Worm (Caenorhabditis elegans): ENCODE data around the gene col-88.

col-88 gene

DNA sequence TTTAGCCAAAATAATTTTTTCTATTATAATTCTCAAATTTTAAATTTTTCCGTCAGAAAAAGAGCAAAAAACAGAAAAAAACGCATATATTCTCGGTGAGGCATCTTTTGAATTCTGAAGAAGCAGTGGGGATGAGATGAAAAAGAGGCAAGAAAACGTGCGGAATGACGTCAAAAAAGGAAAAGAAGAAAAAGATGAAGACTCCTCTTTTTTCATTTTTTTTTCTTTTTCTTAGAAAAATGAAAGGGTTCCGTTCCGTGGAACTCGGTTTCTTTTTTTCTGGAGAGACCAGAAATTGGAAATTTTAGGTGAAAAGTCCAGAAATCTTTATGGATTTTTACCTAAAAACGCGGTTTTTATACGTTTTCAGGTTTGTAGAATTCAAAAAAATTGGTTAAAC, 10.5 kb upstream of the col-88 start:
- no peak for TF ChIP-seq scrt-1 (GFP tag; IDR thresholded peaks at IDR 0.05)
- no peak for TF ChIP-seq aly-1 (tag; optimal IDR thresholded peaks at IDR 0.05)
- TF ChIP-seq ceh-13 (GFP tag; optimal IDR thresholded peaks at IDR 0.05) = no peak

DNA sequence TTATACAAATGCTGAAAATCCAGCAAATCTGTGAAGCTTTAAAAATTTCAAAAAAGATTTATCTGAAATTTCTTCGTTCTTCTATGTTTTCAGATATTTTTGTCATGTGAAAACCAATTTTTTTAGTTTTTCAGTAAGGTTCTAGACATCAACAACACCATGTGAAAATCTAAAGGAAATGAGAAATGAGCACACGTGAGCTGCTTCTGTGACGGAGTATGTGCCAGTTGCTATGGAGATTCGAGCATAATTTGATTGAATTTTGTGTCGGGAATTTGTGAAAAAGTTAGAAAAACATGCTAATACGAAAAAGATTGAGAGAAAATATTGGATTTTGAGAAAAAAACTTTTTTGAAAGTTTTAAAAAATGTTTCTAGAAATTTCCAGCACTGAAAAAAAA, 9.3 kb upstream of the col-88 start:
- no peak for TF ChIP-seq hmbx-1 (tag; optimal IDR thresholded peaks at IDR 0.05)
- no peak for TF ChIP-seq ceh-36 (tag; optimal IDR thresholded peaks at IDR 0.05)
- TF ChIP-seq aly-1 (tag; optimal IDR thresholded peaks at IDR 0.05) = no peak
- TF ChIP-seq B0310.2 (tag; optimal IDR thresholded peaks at IDR 0.05) = no peak
- no peak for TF ChIP-seq tbx-11 (GFP tag; IDR thresholded peaks at IDR 0.05)
- TF ChIP-seq tbx-37 (GFP tag; conservative IDR thresholded peaks at IDR 0.05) = no peak
- TF ChIP-seq ceh-13 (GFP tag; optimal IDR thresholded peaks at IDR 0.05) = no peak
- no peak for TF ChIP-seq ama-1 (optimal IDR thresholded peaks at IDR 0.05)
- no peak for TF ChIP-seq tra-4 (tag; optimal IDR thresholded peaks at IDR 0.05)
- no peak for TF ChIP-seq ets-7 (tag; optimal IDR thresholded peaks at IDR 0.05)
- TF ChIP-seq flt-1 (GFP tag; IDR thresholded peaks at IDR 0.05) = no peak
- no peak for TF ChIP-seq pes-1 (GFP tag; IDR thresholded peaks at IDR 0.05)

ce11 chrIII:33257-33656, 7.6 kb upstream of the col-88 start:
- no peak for TF ChIP-seq pes-1 (GFP tag; IDR thresholded peaks at IDR 0.05)
- TF ChIP-seq ets-7 (tag; optimal IDR thresholded peaks at IDR 0.05) = no peak
- no peak for TF ChIP-seq tbx-37 (GFP tag; conservative IDR thresholded peaks at IDR 0.05)
- TF ChIP-seq scrt-1 (GFP tag; IDR thresholded peaks at IDR 0.05) = no peak
- TF ChIP-seq ceh-13 (GFP tag; optimal IDR thresholded peaks at IDR 0.05) = no peak
- TF ChIP-seq flt-1 (GFP tag; IDR thresholded peaks at IDR 0.05) = no peak
- no peak for TF ChIP-seq sea-1 (GFP tag; conservative IDR thresholded peaks at IDR 0.05)
- no peak for TF ChIP-seq F13C5.2 (tag; optimal IDR thresholded peaks at IDR 0.05)
- TF ChIP-seq hmbx-1 (tag; optimal IDR thresholded peaks at IDR 0.05) = no peak
- no peak for TF ChIP-seq tra-4 (tag; optimal IDR thresholded peaks at IDR 0.05)
- no peak for TF ChIP-seq ceh-36 (tag; optimal IDR thresholded peaks at IDR 0.05)
- TF ChIP-seq aly-1 (tag; optimal IDR thresholded peaks at IDR 0.05) = no peak
- TF ChIP-seq B0310.2 (tag; optimal IDR thresholded peaks at IDR 0.05) = no peak
- TF ChIP-seq ama-1 (optimal IDR thresholded peaks at IDR 0.05) = no peak
- TF ChIP-seq tbx-11 (GFP tag; IDR thresholded peaks at IDR 0.05) = no peak
- no peak for TF ChIP-seq hnd-1 (tag; optimal IDR thresholded peaks at IDR 0.05)
- TF ChIP-seq hmg-4 (GFP tag; optimal IDR thresholded peaks at IDR 0.05) = no peak

DNA sequence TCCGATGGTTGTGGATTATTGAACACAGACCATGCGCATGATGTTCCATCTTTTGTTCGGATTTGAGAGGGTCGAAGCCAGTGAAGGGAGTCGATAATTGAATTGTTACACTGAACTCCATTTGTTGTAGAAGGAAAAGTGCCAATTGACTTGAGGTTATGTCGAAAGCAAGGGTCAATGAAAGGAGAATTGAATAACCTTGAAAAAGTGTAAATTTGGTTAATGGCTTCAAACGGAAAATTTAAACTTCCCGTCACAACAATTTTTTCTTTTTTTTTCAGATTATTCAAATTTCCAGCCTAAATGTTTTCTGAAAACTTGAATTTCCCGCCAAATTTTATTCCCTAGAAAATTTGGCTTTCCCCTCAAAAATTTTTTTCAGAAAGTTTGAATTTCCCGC, 2.7 kb upstream of the col-88 start, which contains the start of gene clp-10:
TSS of gene clp-10 (minus strand) at position 101 of the 400 bp plus-strand sequence.
- no peak for TF ChIP-seq hnd-1 (tag; optimal IDR thresholded peaks at IDR 0.05)
- no peak for TF ChIP-seq ceh-36 (tag; optimal IDR thresholded peaks at IDR 0.05)
- TF ChIP-seq B0310.2 (tag; optimal IDR thresholded peaks at IDR 0.05) = no peak
- no peak for TF ChIP-seq sea-1 (GFP tag; conservative IDR thresholded peaks at IDR 0.05)
- no peak for TF ChIP-seq tbx-37 (GFP tag; conservative IDR thresholded peaks at IDR 0.05)
- no peak for TF ChIP-seq aly-1 (tag; optimal IDR thresholded peaks at IDR 0.05)
- no peak for TF ChIP-seq pes-1 (GFP tag; IDR thresholded peaks at IDR 0.05)
- TF ChIP-seq scrt-1 (GFP tag; IDR thresholded peaks at IDR 0.05) = no peak

- no peak for TF ChIP-seq scrt-1 (GFP tag; IDR thresholded peaks at IDR 0.05)
- no peak for TF ChIP-seq ceh-36 (tag; optimal IDR thresholded peaks at IDR 0.05)
- no peak for TF ChIP-seq hnd-1 (tag; optimal IDR thresholded peaks at IDR 0.05)
These were observed 1.3 kb upstream of the col-88 start for ce11 chrIII:39516-39915.

DNA sequence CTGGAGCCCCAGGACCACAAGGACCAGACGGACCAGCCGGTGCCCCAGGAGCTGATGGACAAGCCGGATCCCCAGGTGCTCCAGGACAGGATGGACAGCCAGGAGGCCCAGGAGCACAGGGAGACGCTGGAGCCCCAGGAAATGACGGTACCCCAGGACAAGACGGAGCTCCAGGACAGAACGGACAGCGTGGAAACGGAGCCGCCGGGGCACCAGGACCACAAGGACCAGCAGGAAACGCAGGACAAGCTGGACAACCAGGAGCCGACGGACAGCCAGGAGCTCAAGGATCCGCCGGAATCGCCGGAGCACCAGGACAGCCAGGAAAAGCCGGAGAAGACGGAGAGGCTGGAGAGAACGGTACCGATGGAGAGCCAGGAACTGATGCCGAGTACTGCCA, 621 bp downstream of the col-88 start:
- TF ChIP-seq hnd-1 (tag; optimal IDR thresholded peaks at IDR 0.05) (no peak), hmg-4 (GFP tag; optimal IDR thresholded peaks at IDR 0.05) (peak; percentile 4)

DNA sequence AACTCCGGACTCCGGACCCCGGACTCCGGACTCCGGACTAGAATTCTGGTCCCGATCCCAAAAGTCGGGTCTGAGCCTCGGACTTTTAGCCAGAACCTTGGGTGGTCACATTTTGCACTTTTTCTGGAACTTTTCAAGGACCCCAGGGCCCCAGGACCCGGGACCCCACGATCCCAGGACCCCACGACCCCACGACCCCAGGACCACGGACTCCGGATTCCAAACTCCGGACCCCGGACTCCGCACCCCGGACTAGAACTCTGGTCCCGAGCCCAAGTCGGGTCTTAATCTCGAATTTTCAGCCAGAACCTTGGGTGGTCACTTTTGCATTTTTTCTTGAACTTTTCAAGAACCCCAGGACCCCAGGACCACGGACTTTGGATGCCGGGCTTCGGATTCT, 1.9 kb downstream of the col-88 start:
- TF ChIP-seq tbx-37 (GFP tag; conservative IDR thresholded peaks at IDR 0.05) = no peak
- no peak for TF ChIP-seq hmbx-1 (tag; optimal IDR thresholded peaks at IDR 0.05)
- TF ChIP-seq F13C5.2 (tag; optimal IDR thresholded peaks at IDR 0.05) = no peak
- TF ChIP-seq ceh-36 (tag; optimal IDR thresholded peaks at IDR 0.05) = no peak
- TF ChIP-seq scrt-1 (GFP tag; IDR thresholded peaks at IDR 0.05) = no peak

- no peak for TF ChIP-seq hmg-4 (GFP tag; optimal IDR thresholded peaks at IDR 0.05)
- TF ChIP-seq F13C5.2 (tag; optimal IDR thresholded peaks at IDR 0.05) = no peak
- TF ChIP-seq tra-4 (tag; optimal IDR thresholded peaks at IDR 0.05) = no peak
- no peak for TF ChIP-seq flt-1 (GFP tag; IDR thresholded peaks at IDR 0.05)
- TF ChIP-seq pes-1 (GFP tag; IDR thresholded peaks at IDR 0.05) = no peak
- TF ChIP-seq B0310.2 (tag; optimal IDR thresholded peaks at IDR 0.05) = no peak
- no peak for TF ChIP-seq ets-7 (tag; optimal IDR thresholded peaks at IDR 0.05)
- no peak for TF ChIP-seq ama-1 (optimal IDR thresholded peaks at IDR 0.05)
- TF ChIP-seq hmbx-1 (tag; optimal IDR thresholded peaks at IDR 0.05) = no peak
- TF ChIP-seq ceh-36 (tag; optimal IDR thresholded peaks at IDR 0.05) = no peak
- no peak for TF ChIP-seq sea-1 (GFP tag; conservative IDR thresholded peaks at IDR 0.05)
- no peak for TF ChIP-seq scrt-1 (GFP tag; IDR thresholded peaks at IDR 0.05)
- no peak for TF ChIP-seq ceh-13 (GFP tag; optimal IDR thresholded peaks at IDR 0.05)
- no peak for TF ChIP-seq tbx-37 (GFP tag; conservative IDR thresholded peaks at IDR 0.05)
- no peak for TF ChIP-seq tbx-11 (GFP tag; IDR thresholded peaks at IDR 0.05)
- TF ChIP-seq aly-1 (tag; optimal IDR thresholded peaks at IDR 0.05) = no peak
- no peak for TF ChIP-seq hnd-1 (tag; optimal IDR thresholded peaks at IDR 0.05)
These were observed 7.5 kb downstream of the col-88 start for ce11 chrIII:48329-48728.

DNA sequence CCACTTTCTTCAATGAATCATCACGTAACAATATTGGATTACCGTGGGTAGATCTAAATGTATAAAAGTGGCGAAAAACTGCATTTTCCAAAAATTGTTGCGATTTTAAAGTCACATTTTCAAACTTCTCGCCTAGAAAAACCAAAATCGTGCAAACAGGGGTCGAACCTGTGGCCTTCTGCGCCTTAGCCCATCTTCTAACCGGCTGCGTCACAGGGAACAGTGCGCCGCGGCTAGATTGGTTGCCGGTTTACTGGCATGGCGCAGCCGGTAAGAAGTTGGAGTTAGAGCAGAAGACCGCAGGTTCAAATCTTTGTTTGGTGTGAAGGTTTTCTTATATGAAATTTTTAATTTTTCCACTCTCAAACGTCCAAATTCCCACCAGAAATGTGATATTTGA, 8.2 kb downstream of the col-88 start:
- TF ChIP-seq scrt-1 (GFP tag; IDR thresholded peaks at IDR 0.05) (no peak), ama-1 (optimal IDR thresholded peaks at IDR 0.05) (no peak), aly-1 (tag; optimal IDR thresholded peaks at IDR 0.05) (no peak), ceh-36 (tag; optimal IDR thresholded peaks at IDR 0.05) (no peak), tra-4 (tag; optimal IDR thresholded peaks at IDR 0.05) (no peak), ceh-13 (GFP tag; optimal IDR thresholded peaks at IDR 0.05) (no peak), tbx-37 (GFP tag; conservative IDR thresholded peaks at IDR 0.05) (no peak), ets-7 (tag; optimal IDR thresholded peaks at IDR 0.05) (no peak), B0310.2 (tag; optimal IDR thresholded peaks at IDR 0.05) (no peak), hmg-4 (GFP tag; optimal IDR thresholded peaks at IDR 0.05) (no peak), hnd-1 (tag; optimal IDR thresholded peaks at IDR 0.05) (no peak), sea-1 (GFP tag; conservative IDR thresholded peaks at IDR 0.05) (no peak), tbx-11 (GFP tag; IDR thresholded peaks at IDR 0.05) (no peak), pes-1 (GFP tag; IDR thresholded peaks at IDR 0.05) (no peak), F13C5.2 (tag; optimal IDR thresholded peaks at IDR 0.05) (no peak)

Measured in whole organism, early embryonic.